Fruit fly (Drosophila melanogaster): ENCODE measurements around the gene CG10669.

CG10669 gene

dm6 chr3R:25331103-25331502 is 3.9 kb downstream of the CG10669 start, which contains the start of gene CHKov2:
TSS of gene CHKov2 (minus strand) at chr3R:25331203.
- TF ChIP-seq CG32121 (GFP tag; IDR thresholded peaks at IDR 0.05), result no peak
- no peak for TF ChIP-seq CG9948 (tag; optimal IDR thresholded peaks at IDR 0.05)
- TF ChIP-seq Pif1A (GFP tag; optimal IDR thresholded peaks at IDR 0.05), result no peak

- TF ChIP-seq CG9948 (tag; optimal IDR thresholded peaks at IDR 0.05) (no peak), Ets98B (GFP tag; IDR thresholded peaks at IDR 0.05) (peak; percentile 21; the same call in 1 of the 2 replicates), CG10348 (GFP tag; IDR thresholded peaks at IDR 0.05) (no peak), CG4496 (GFP tag; IDR thresholded peaks at IDR 0.05) (peak; percentile 59; the same call in 2 of the 3 replicates), CG12605 (GFP tag; IDR thresholded peaks at IDR 0.05) (0 out of 2 replicates have a peak, but pooled peaks have one; percentile 20), Pif1A (GFP tag; optimal IDR thresholded peaks at IDR 0.05) (no peak), CG32121 (GFP tag; IDR thresholded peaks at IDR 0.05) (0 out of 2 replicates have a peak, but pooled peaks have one; percentile 29), CG34367 (tag; optimal IDR thresholded peaks at IDR 0.05) (no peak), fd96Ca (GFP tag; IDR thresholded peaks at IDR 0.05) (no peak), Pif1B (GFP tag; optimal IDR thresholded peaks at IDR 0.05) (no peak)
Observed at dm6 chr3R:25329079-25329478, 6.0 kb downstream of the CG10669 start, which contains the start of gene CHKov1. TSS of gene CHKov1 (minus strand) at chr3R:25329316.

- TF ChIP-seq CG12605 (GFP tag; IDR thresholded peaks at IDR 0.05), result 0 out of 2 replicates have a peak, but pooled peaks have one; percentile 27
- peak; percentile 47; the same call in 1 of the 2 replicates for TF ChIP-seq Ets98B (GFP tag; IDR thresholded peaks at IDR 0.05)
Observed at dm6 chr3R:25328540-25328939, 6.5 kb downstream of the CG10669 start.

dm6 chr3R:25322657-25323056 is 12.4 kb downstream of the CG10669 start, which contains the start of gene CG10562:
TSS of gene CG10562 (minus strand) at chr3R:25322757.
- no peak for TF ChIP-seq CG32121 (GFP tag; IDR thresholded peaks at IDR 0.05)
- no peak for TF ChIP-seq CG34367 (tag; optimal IDR thresholded peaks at IDR 0.05)
- TF ChIP-seq CG9948 (tag; optimal IDR thresholded peaks at IDR 0.05), result no peak
- no peak for TF ChIP-seq CG14655 (GFP tag; optimal IDR thresholded peaks at IDR 0.05)
- TF ChIP-seq CG8301 (tag; optimal IDR thresholded peaks at IDR 0.05), result no peak
- TF ChIP-seq Pif1A (GFP tag; optimal IDR thresholded peaks at IDR 0.05), result no peak
- TF ChIP-seq rn (GFP tag; IDR thresholded peaks at IDR 0.05), result no peak
- no peak for TF ChIP-seq CG8159 (tag; optimal IDR thresholded peaks at IDR 0.05)

dm6 chr3R:25321681-25322080 is 13.4 kb downstream of the CG10669 start:
- TF ChIP-seq Pif1A (GFP tag; optimal IDR thresholded peaks at IDR 0.05) (no peak), D1 (tag; optimal IDR thresholded peaks at IDR 0.05) (no peak), fd96Ca (GFP tag; IDR thresholded peaks at IDR 0.05) (no peak)

dm6 chr3R:25320898-25321297 is 14.1 kb downstream of the CG10669 start:
- no peak for TF ChIP-seq CG13204 (GFP tag; optimal IDR thresholded peaks at IDR 0.05)
- no peak for TF ChIP-seq fd96Ca (GFP tag; IDR thresholded peaks at IDR 0.05)
- no peak for TF ChIP-seq CG8159 (tag; optimal IDR thresholded peaks at IDR 0.05)
- TF ChIP-seq CG34367 (tag; optimal IDR thresholded peaks at IDR 0.05), result no peak
- TF ChIP-seq rn (GFP tag; IDR thresholded peaks at IDR 0.05), result no peak
- no peak for TF ChIP-seq gl (tag; optimal IDR thresholded peaks at IDR 0.05)

dm6 chr3R:25320051-25320705 is 14.9 kb downstream of the CG10669 start, which contains the start of gene CG10560:
TSS of gene CG10560 (minus strand) at chr3R:25320101.
- TF ChIP-seq D1 (tag; optimal IDR thresholded peaks at IDR 0.05), result no peak
- TF ChIP-seq CG32121 (GFP tag; IDR thresholded peaks at IDR 0.05), result no peak
- no peak for TF ChIP-seq CG8159 (tag; optimal IDR thresholded peaks at IDR 0.05)
- no peak for TF ChIP-seq Snoo (tag; optimal IDR thresholded peaks at IDR 0.05)
- TF ChIP-seq Pif1B (GFP tag; optimal IDR thresholded peaks at IDR 0.05), result no peak
- TF ChIP-seq CG14655 (GFP tag; optimal IDR thresholded peaks at IDR 0.05), result no peak
- no peak for TF ChIP-seq Pif1A (GFP tag; optimal IDR thresholded peaks at IDR 0.05)
- TF ChIP-seq CG17806 (tag; optimal IDR thresholded peaks at IDR 0.05), result no peak
- no peak for TF ChIP-seq rn (GFP tag; IDR thresholded peaks at IDR 0.05)
- TF ChIP-seq CG10348 (GFP tag; IDR thresholded peaks at IDR 0.05), result no peak
- no peak for TF ChIP-seq gl (tag; optimal IDR thresholded peaks at IDR 0.05)
- no peak for TF ChIP-seq CG15710 (tag; optimal IDR thresholded peaks at IDR 0.05)
- TF ChIP-seq CG13204 (GFP tag; optimal IDR thresholded peaks at IDR 0.05), result no peak
- no peak for TF ChIP-seq EcR (GFP tag; optimal IDR thresholded peaks at IDR 0.05)
- TF ChIP-seq fd96Ca (GFP tag; IDR thresholded peaks at IDR 0.05), result no peak

- TF ChIP-seq CG9948 (tag; optimal IDR thresholded peaks at IDR 0.05), result no peak
- TF ChIP-seq CG8159 (tag; optimal IDR thresholded peaks at IDR 0.05), result no peak
- TF ChIP-seq Snoo (tag; optimal IDR thresholded peaks at IDR 0.05), result no peak
- no peak for TF ChIP-seq CG10348 (GFP tag; IDR thresholded peaks at IDR 0.05)
- TF ChIP-seq Ets98B (GFP tag; IDR thresholded peaks at IDR 0.05), result no peak
- no peak for TF ChIP-seq CG4496 (GFP tag; IDR thresholded peaks at IDR 0.05)
- TF ChIP-seq Pif1A (GFP tag; optimal IDR thresholded peaks at IDR 0.05), result no peak
- no peak for TF ChIP-seq CG34367 (tag; optimal IDR thresholded peaks at IDR 0.05)
- TF ChIP-seq CG14655 (GFP tag; optimal IDR thresholded peaks at IDR 0.05), result no peak
- TF ChIP-seq CG32121 (GFP tag; IDR thresholded peaks at IDR 0.05), result no peak
- no peak for TF ChIP-seq CG13204 (GFP tag; optimal IDR thresholded peaks at IDR 0.05)
- TF ChIP-seq gl (tag; optimal IDR thresholded peaks at IDR 0.05), result no peak
- TF ChIP-seq EcR (GFP tag; optimal IDR thresholded peaks at IDR 0.05), result no peak
- no peak for TF ChIP-seq D1 (tag; optimal IDR thresholded peaks at IDR 0.05)
- TF ChIP-seq rn (GFP tag; IDR thresholded peaks at IDR 0.05), result no peak
- TF ChIP-seq CG17806 (tag; optimal IDR thresholded peaks at IDR 0.05), result no peak
- no peak for TF ChIP-seq CG12605 (GFP tag; IDR thresholded peaks at IDR 0.05)
- TF ChIP-seq CG8301 (tag; optimal IDR thresholded peaks at IDR 0.05), result no peak
- no peak for TF ChIP-seq Pif1B (GFP tag; optimal IDR thresholded peaks at IDR 0.05)
Observed at dm6 chr3R:25318011-25318410, 17.0 kb downstream of the CG10669 start, which contains the start of gene CG10553. TSS of gene CG10553 (minus strand) at chr3R:25318111.

All from whole organism, pupa.